Worm (Caenorhabditis elegans) whole organism, L2 larva: ENCODE data around the gene catp-4.

Experiments
- C34F6.9 ChIP-seq: fragments of 150-350 bp; optimal IDR thresholded peaks from 2 replicates; lab custom pipeline; 2014; ENCODE audit warnings: missing biosample characterization, missing genetic modification characterization
- R02D3.7 ChIP-seq: fragments of 150-350 bp; optimal IDR thresholded peaks from 2 replicates; lab custom pipeline; 2014; ENCODE audit warnings: missing biosample characterization, missing genetic modification characterization
- Y55F3AM.14 ChIP-seq: fragments of 200-800 bp; sonication (Bioruptor generic); optimal IDR thresholded peaks from 2 replicates; lab custom pipeline; 2018; ENCODE audit warnings: mild to moderate bottlenecking, missing genetic modification characterization, missing compliant biosample characterization
- ZK546.5 ChIP-seq: sonication (generic microtip); optimal IDR thresholded peaks from 2 replicates; lab custom pipeline; 2017; ENCODE audit warnings: missing biosample characterization, missing genetic modification characterization
- aly-2 ChIP-seq: fragments of 150-350 bp; optimal IDR thresholded peaks from 2 replicates; lab custom pipeline; 2014; ENCODE audit warnings: missing biosample characterization, missing genetic modification characterization
- ama-1 ChIP-seq: fragments of 150-350 bp; optimal IDR thresholded peaks from 2 replicates; lab custom pipeline; 2018; ENCODE audit warnings: inconsistent platforms
- blmp-1 ChIP-seq: sonication (generic microtip); optimal IDR thresholded peaks from 2 replicates; lab custom pipeline; 2017; ENCODE audit warnings: missing genetic modification characterization, mild to moderate bottlenecking, missing compliant biosample characterization, antibody characterized with exemption, moderate library complexity; ENCODE audit not compliant: insufficient read depth
- ceh-16 ChIP-seq: fragments of 150-350 bp; optimal IDR thresholded peaks from 2 replicates; lab custom pipeline; 2014; ENCODE audit warnings: missing biosample characterization, missing genetic modification characterization
- ceh-82 ChIP-seq: fragments of 150-350 bp; optimal IDR thresholded peaks from 2 replicates; lab custom pipeline; 2014; ENCODE audit warnings: missing biosample characterization, missing genetic modification characterization
- crh-2 ChIP-seq: sonication (generic microtip); optimal IDR thresholded peaks from 2 replicates; lab custom pipeline; 2017; ENCODE audit warnings: missing biosample characterization, missing genetic modification characterization
- dmd-4 ChIP-seq: sonication (generic microtip); optimal IDR thresholded peaks from 2 replicates; lab custom pipeline; 2017; ENCODE audit warnings: missing biosample characterization, missing genetic modification characterization
- elt-1 ChIP-seq: fragments of 150-350 bp; optimal IDR thresholded peaks from 2 replicates; lab custom pipeline; 2014; ENCODE audit warnings: missing biosample characterization, missing genetic modification characterization
- elt-3 ChIP-seq: sonication (generic microtip); optimal IDR thresholded peaks from 2 replicates; lab custom pipeline; 2017; ENCODE audit warnings: missing biosample characterization, missing genetic modification characterization
- fos-1 ChIP-seq: fragments of 150-350 bp; optimal IDR thresholded peaks from 2 replicates; lab custom pipeline; 2014; ENCODE audit warnings: missing biosample characterization, missing genetic modification characterization
- gmeb-1 ChIP-seq: fragments of 150-350 bp; optimal IDR thresholded peaks from 2 replicates; lab custom pipeline; 2014; ENCODE audit warnings: missing biosample characterization, missing genetic modification characterization
- lin-11 ChIP-seq: fragments of 150-350 bp; sonication (generic microtip); optimal IDR thresholded peaks from 2 replicates; lab custom pipeline; 2014; ENCODE audit warnings: missing biosample characterization, missing genetic modification characterization, inconsistent platforms, mixed read lengths
- lin-13 ChIP-seq: fragments of 150-350 bp; optimal IDR thresholded peaks from 2 replicates; lab custom pipeline; 2014; ENCODE audit warnings: missing biosample characterization, missing genetic modification reagents, missing genetic modification characterization
- lin-39 ChIP-seq: fragments of 150-350 bp; optimal IDR thresholded peaks from 2 replicates; lab custom pipeline; 2014; ENCODE audit warnings: missing biosample characterization, missing genetic modification reagents, missing genetic modification characterization
- lsy-2 ChIP-seq, 2 experiments: fragments of 150-350 bp in 1 of 2; sonication (generic microtip) in 1 of 2; optimal IDR thresholded peaks; 2 replicates each; lab custom pipeline; 2014 to 2017; ENCODE audit warnings: missing biosample characterization in 2 of 2, missing genetic modification characterization in 2 of 2
- mdl-1 ChIP-seq, 2 experiments: fragments of 150-350 bp in 1 of 2; sonication (generic microtip) in 1 of 2; optimal IDR thresholded peaks; 2 replicates each; lab custom pipeline; 2017; ENCODE audit warnings: missing biosample characterization in 2 of 2, missing genetic modification characterization in 2 of 2
- nhr-10 ChIP-seq: sonication (generic microtip); optimal IDR thresholded peaks from 2 replicates; lab custom pipeline; 2017; ENCODE audit warnings: missing biosample characterization, missing genetic modification characterization
- nhr-11 ChIP-seq: fragments of 150-350 bp; optimal IDR thresholded peaks from 2 replicates; lab custom pipeline; 2014; ENCODE audit warnings: missing biosample characterization, missing genetic modification characterization
- nhr-12 ChIP-seq: fragments of 150-350 bp; optimal IDR thresholded peaks from 2 replicates; lab custom pipeline; 2014; ENCODE audit warnings: missing biosample characterization, missing genetic modification characterization
- nhr-129 ChIP-seq: fragments of 150-350 bp; optimal IDR thresholded peaks from 2 replicates; lab custom pipeline; 2014; ENCODE audit warnings: missing biosample characterization, missing genetic modification characterization
- nhr-237 ChIP-seq: fragments of 150-350 bp; optimal IDR thresholded peaks from 2 replicates; lab custom pipeline; 2014; ENCODE audit warnings: missing biosample characterization, missing genetic modification characterization
- nhr-25 ChIP-seq: fragments of 150-350 bp; sonication (generic microtip); optimal IDR thresholded peaks from 3 replicates; lab custom pipeline; 2014; ENCODE audit warnings: missing biosample characterization, missing genetic modification characterization
- nhr-77 ChIP-seq: fragments of 150-350 bp; optimal IDR thresholded peaks from 2 replicates; lab custom pipeline; 2014; ENCODE audit warnings: missing biosample characterization, missing genetic modification characterization
- peb-1 ChIP-seq: fragments of 150-350 bp; optimal IDR thresholded peaks from 2 replicates; lab custom pipeline; 2014; ENCODE audit warnings: missing biosample characterization, missing genetic modification characterization
- sem-4 ChIP-seq: fragments of 150-350 bp; optimal IDR thresholded peaks from 2 replicates; lab custom pipeline; 2014; ENCODE audit warnings: missing biosample characterization, missing genetic modification reagents, missing genetic modification characterization
- skn-1 ChIP-seq: sonication (generic microtip); optimal IDR thresholded peaks from 2 replicates; lab custom pipeline; 2017; ENCODE audit warnings: missing biosample characterization, missing genetic modification characterization
- sma-3 ChIP-seq: sonication (generic microtip); optimal IDR thresholded peaks from 2 replicates; lab custom pipeline; 2016; ENCODE audit warnings: missing genetic modification reagents, missing genetic modification characterization, missing compliant biosample characterization
- sma-9 ChIP-seq, 2 experiments: fragments of 150-350 bp in 1 of 2; sonication (generic microtip) in 1 of 2; optimal IDR thresholded peaks; 2 replicates each; lab custom pipeline; 2014 to 2016; ENCODE audit warnings: missing genetic modification characterization in 2 of 2, mild to moderate bottlenecking in 1 of 2, missing biosample characterization in 1 of 2, missing compliant biosample characterization in 1 of 2, missing genetic modification reagents in 1 of 2, moderate library complexity in 1 of 2
- snpc-4 ChIP-seq: fragments of 150-350 bp; optimal IDR thresholded peaks from 2 replicates; lab custom pipeline; 2014; ENCODE audit warnings: missing biosample characterization, missing genetic modification characterization
- zag-1 ChIP-seq: fragments of 150-350 bp; optimal IDR thresholded peaks from 2 replicates; lab custom pipeline; 2014; ENCODE audit warnings: missing biosample characterization, missing genetic modification characterization
- ztf-11 ChIP-seq: sonication (generic microtip); optimal IDR thresholded peaks from 2 replicates; lab custom pipeline; 2017; ENCODE audit warnings: missing biosample characterization, missing genetic modification characterization
- ztf-4 ChIP-seq: fragments of 150-350 bp; optimal IDR thresholded peaks from 2 replicates; lab custom pipeline; 2014; ENCODE audit warnings: missing biosample characterization, missing genetic modification characterization

catp-4 gene

ce11 chrII:14598367-14598766, 5.0 kb downstream of the catp-4 start (continued):
- TF ChIP-seq gmeb-1 (tag; lab: Kevin White, UChicago) (peak; percentile 49), lsy-2 (tag; optimal IDR thresholded peaks at IDR 0.05; lab: Kevin White, UChicago) (peak in 1 of 2 experiments; percentile 81), ceh-82 (no peak), nhr-12 (no peak), sma-3 (GFP tag; lab: Kevin White, UChicago) (peak; percentile 64), peb-1 (tag; lab: Kevin White, UChicago) (no peak), sem-4 (no peak), dmd-4 (no peak), elt-1 (tag; lab: Kevin White, UChicago) (no peak), nhr-25 (no peak), lin-39 (tag; lab: Kevin White, UChicago) (no peak), R02D3.7 (tag; lab: Kevin White, UChicago) (no peak), sma-9 (GFP tag; optimal IDR thresholded peaks at IDR 0.05; lab: Kevin White, UChicago) (peak; percentile 89), sma-9 (tag; optimal IDR thresholded peaks at IDR 0.05; lab: Kevin White, UChicago) (no peak), nhr-77 (no peak)
- TF ChIP-seq, all 48 proteins: peak for 17

ce11 chrII:14599284-14599862, 6.0 kb downstream of the catp-4 start:
- TF ChIP-seq Y55F3AM.14 (GFP tag; lab: Kevin White, UChicago) (no peak), sma-3 (GFP tag; lab: Kevin White, UChicago) (no peak), sma-9 (GFP tag; optimal IDR thresholded peaks at IDR 0.05; lab: Kevin White, UChicago) (no peak), sma-9 (tag; optimal IDR thresholded peaks at IDR 0.05; lab: Kevin White, UChicago) (no peak), ceh-82 (no peak), lsy-2 (tag; optimal IDR thresholded peaks at IDR 0.05; lab: Kevin White, UChicago) (no peak), nhr-12 (no peak), nhr-237 (tag; lab: Kevin White, UChicago) (no peak), nhr-25 (no peak), gmeb-1 (tag; lab: Kevin White, UChicago) (no peak), elt-3 (tag; lab: Kevin White, UChicago) (no peak), C34F6.9 (tag; lab: Kevin White, UChicago) (no peak), nhr-129 (no peak), ceh-16 (no peak), mdl-1 (tag; optimal IDR thresholded peaks at IDR 0.05; lab: Kevin White, UChicago) (no peak), lin-11 (no peak), nhr-10 (no peak), nhr-11 (tag; lab: Kevin White, UChicago) (no peak)

- TF ChIP-seq ZK546.5 (no peak), fos-1 (tag; lab: Kevin White, UChicago) (peak; percentile 44), ztf-11 (tag; lab: Kevin White, UChicago) (no peak), nhr-25 (peak; percentile 27), snpc-4 (tag; lab: Kevin White, UChicago) (no peak), gmeb-1 (tag; lab: Kevin White, UChicago) (no peak), nhr-129 (peak; percentile 36), sma-9 (GFP tag; optimal IDR thresholded peaks at IDR 0.05; lab: Kevin White, UChicago) (peak; percentile 68), sma-9 (tag; optimal IDR thresholded peaks at IDR 0.05; lab: Kevin White, UChicago) (no peak), zag-1 (no peak), lsy-2 (tag; optimal IDR thresholded peaks at IDR 0.05; lab: Kevin White, UChicago) (peak in 1 of 2 experiments; percentile 11), skn-1 (tag; lab: Kevin White, UChicago) (no peak), crh-2 (tag; lab: Kevin White, UChicago) (peak; percentile 31), sma-3 (GFP tag; lab: Kevin White, UChicago) (peak; percentile 15), lin-11 (no peak), aly-2 (no peak), ztf-4 (tag; lab: Kevin White, UChicago) (no peak), blmp-1 (tag; lab: Kevin White, UChicago) (peak; percentile 26)
These were observed 6.7 kb downstream of the catp-4 start for ce11 chrII:14599933-14600630.

- TF ChIP-seq ama-1 (lab: Kevin White, UChicago) (peak; percentile 60), lin-13 (GFP tag; lab: Kevin White, UChicago) (no peak)
These were observed 7.5 kb downstream of the catp-4 start, which contains the start of gene tps-2 for ce11 chrII:14600852-14601313. TSS of gene tps-2 (plus strand) at chrII:14600902.
